Worm (Caenorhabditis elegans): Measurements from ENCODE around the gene C17C3.11.

Gene C17C3.11

DNA sequence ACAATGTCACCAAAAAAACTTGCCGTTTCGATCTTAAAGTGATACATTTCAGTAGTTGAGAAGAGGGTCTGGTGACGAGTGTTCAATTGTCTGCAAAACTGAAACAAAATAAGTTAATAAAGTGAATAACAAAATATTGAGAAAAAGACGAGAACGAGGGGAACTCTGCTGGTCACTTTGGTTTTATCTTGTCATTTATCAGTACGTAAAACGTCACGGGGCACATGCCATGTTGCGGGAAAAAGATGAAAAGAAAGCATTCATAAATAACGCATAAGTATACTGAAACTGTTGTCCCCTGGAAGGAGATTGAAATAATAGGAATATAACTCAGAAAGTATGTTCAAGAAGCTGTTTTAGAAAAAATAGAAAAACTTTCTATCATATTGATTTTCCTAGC lies 22.8 kb upstream of the C17C3.11 start, which contains the start of gene sahd-1:
TSS of gene sahd-1 (minus strand) at position 100 of the 400 bp plus-strand sequence.
- TF ChIP-seq B0019.2 (GFP tag; conservative IDR thresholded peaks at IDR 0.05) (no peak), B0261.1 (tag; optimal IDR thresholded peaks at IDR 0.05) (no peak), nhr-80 (tag; optimal IDR thresholded peaks at IDR 0.05) (peak; percentile 24), Y56A3A.18 (GFP tag; IDR thresholded peaks at IDR 0.05) (no peak)

- TF ChIP-seq rec-8 (tag; optimal IDR thresholded peaks at IDR 0.05) (no peak), snpc-4 (GFP tag; optimal IDR thresholded peaks at IDR 0.05) (no peak), snpc-4 (tag; optimal IDR thresholded peaks at IDR 0.05) (no peak), ceh-100 (GFP tag; IDR thresholded peaks at IDR 0.05) (no peak), cebp-1 (GFP tag; IDR thresholded peaks at IDR 0.05) (no peak), cebp-1 (tag; optimal IDR thresholded peaks at IDR 0.05) (no peak), B0261.1 (tag; optimal IDR thresholded peaks at IDR 0.05) (no peak), lin-54 (GFP tag; optimal IDR thresholded peaks at IDR 0.05) (no peak), ceh-40 (GFP tag; IDR thresholded peaks at IDR 0.05) (no peak), nhr-80 (tag; optimal IDR thresholded peaks at IDR 0.05) (no peak), attf-5 (GFP tag; optimal IDR thresholded peaks at IDR 0.05) (no peak), aptf-3 (GFP tag; IDR thresholded peaks at IDR 0.05) (no peak), tbp1 (GFP tag; optimal IDR thresholded peaks at IDR 0.05) (no peak), ama-1 (optimal IDR thresholded peaks at IDR 0.05) (no peak), ama-1 (GFP tag; optimal IDR thresholded peaks at IDR 0.05) (no peak), ets-4 (GFP tag; optimal IDR thresholded peaks at IDR 0.05) (no peak), zim-3 (tag; optimal IDR thresholded peaks at IDR 0.05) (no peak)
Measured at ce11 chrII:5515542-5515941, 22.1 kb upstream of the C17C3.11 start, which contains the start of gene ZK177.3. TSS of gene ZK177.3 (plus strand) at chrII:5515842.

ce11 chrII:5517643-5518042 lies 20.0 kb upstream of the C17C3.11 start, which contains the start of gene ZK177.9:
TSS of gene ZK177.9 (minus strand) at chrII:5517743.
- TF ChIP-seq attf-6 (GFP tag; IDR thresholded peaks at IDR 0.05) (no peak), nhr-90 (tag; optimal IDR thresholded peaks at IDR 0.05) (no peak), ztf-18 (tag; optimal IDR thresholded peaks at IDR 0.05) (no peak), let-526 (GFP tag; IDR thresholded peaks at IDR 0.05) (no peak), ceh-40 (GFP tag; IDR thresholded peaks at IDR 0.05) (no peak), cebp-1 (GFP tag; IDR thresholded peaks at IDR 0.05) (no peak), cebp-1 (tag; optimal IDR thresholded peaks at IDR 0.05) (no peak), C06A6.2 (GFP tag; conservative IDR thresholded peaks at IDR 0.05) (no peak)

- TF ChIP-seq him-1 (tag; optimal IDR thresholded peaks at IDR 0.05), result no peak
- no peak for TF ChIP-seq ekl-4 (GFP tag; IDR thresholded peaks at IDR 0.05)
Measured at ce11 chrII:5518055-5518454, 19.6 kb upstream of the C17C3.11 start.

DNA sequence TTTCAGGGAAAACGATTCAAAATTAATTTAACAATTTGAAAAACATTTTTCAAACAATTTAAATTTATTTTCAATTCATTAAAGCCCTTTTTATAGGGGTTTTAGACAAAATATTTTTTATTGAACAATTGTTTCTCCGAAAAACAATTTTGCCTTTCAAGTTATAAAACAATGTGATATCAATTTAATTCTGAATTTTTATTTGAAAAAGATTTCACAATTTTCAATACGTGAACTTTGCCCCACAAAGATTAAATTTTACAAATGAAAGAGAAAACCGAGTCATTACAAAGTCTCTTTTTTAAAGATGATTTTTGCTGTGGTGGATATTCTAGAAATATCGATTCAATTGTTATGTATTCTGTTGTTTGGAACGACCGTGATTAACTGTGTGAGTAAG lies 18.7 kb upstream of the C17C3.11 start, which contains the start of gene ZK177.2:
TSS of gene ZK177.2 (plus strand) at position 301 of the 400 bp plus-strand sequence.
- TF ChIP-seq attf-6 (GFP tag; IDR thresholded peaks at IDR 0.05) (no peak), madf-8 (GFP tag; conservative IDR thresholded peaks at IDR 0.05) (no peak), nfya-1 (tag; optimal IDR thresholded peaks at IDR 0.05; ENCODE audit: borderline replicate concordance, insufficient read depth) (no peak), F37B4.10 (GFP tag; IDR thresholded peaks at IDR 0.05) (no peak), egl-44 (GFP tag; IDR thresholded peaks at IDR 0.05) (no peak), sea-2 (GFP tag; IDR thresholded peaks at IDR 0.05) (no peak), nhr-120 (GFP tag; IDR thresholded peaks at IDR 0.05) (no peak), F57A8.1 (GFP tag; optimal IDR thresholded peaks at IDR 0.05) (no peak), Y53G8AR.9 (GFP tag; conservative IDR thresholded peaks at IDR 0.05) (no peak), somi-1 (GFP tag; optimal IDR thresholded peaks at IDR 0.05) (no peak), bed-2 (GFP tag; IDR thresholded peaks at IDR 0.05) (no peak), die-1 (tag; optimal IDR thresholded peaks at IDR 0.05) (no peak), madf-6 (GFP tag; IDR thresholded peaks at IDR 0.05) (no peak)

Data from whole organism, young adult.